Fruit fly (Drosophila melanogaster): ENCODE measurements around the gene Adgf-C.

Gene Adgf-C

DNA sequence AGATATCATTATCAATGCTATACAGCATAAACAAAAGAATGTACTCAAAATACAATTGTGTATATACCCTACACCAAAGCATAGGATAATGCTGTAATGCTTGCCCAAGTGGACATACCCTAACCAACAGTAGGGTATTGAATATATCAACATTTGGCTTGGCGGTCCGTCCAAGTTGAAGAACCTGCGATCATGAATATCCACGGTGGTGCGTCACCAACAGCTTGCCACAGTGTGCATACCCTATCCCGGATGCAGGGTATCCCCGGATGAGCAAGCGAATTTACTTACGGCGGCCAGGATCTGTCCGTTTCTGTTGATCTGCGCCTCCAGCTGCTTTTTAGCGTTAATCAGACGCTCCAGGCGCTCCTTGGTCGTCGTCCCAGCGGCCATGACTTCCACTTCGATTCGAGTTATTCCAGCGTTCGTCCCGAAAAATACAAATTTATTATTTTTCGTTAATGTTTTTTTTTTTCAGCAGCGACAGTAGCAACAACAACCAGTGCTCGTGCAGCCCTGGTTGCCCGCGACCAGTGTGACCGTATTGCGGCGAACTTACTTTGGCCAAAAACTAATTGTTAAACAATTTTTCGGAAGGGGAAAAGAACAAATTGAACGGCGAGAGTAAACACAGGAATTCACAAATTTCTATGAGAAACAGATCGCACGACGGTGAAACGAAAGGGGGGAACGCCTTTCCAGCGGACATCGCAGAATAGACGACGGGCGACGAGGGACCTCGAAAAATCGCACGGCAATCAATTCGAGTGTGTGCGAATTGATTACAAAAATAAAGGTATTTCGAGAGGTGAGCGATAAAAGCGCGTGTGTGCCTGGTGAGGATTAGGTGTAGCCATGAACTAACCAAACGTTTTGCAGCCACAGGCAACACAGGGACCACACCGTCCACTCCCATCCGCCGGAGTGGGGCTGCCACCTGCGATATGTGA is 30.1 kb upstream of the Adgf-C start, which contains the start of the genes Lkb1 and CG9588 (continued):
- no peak for TF ChIP-seq Smox (GFP tag; optimal IDR thresholded peaks at IDR 0.05)
- peak; percentile 74 for TF ChIP-seq achi (GFP tag; optimal IDR thresholded peaks at IDR 0.05)
- peak; percentile 71 for TF ChIP-seq Sox102F (GFP tag; optimal IDR thresholded peaks at IDR 0.05)
- peak; percentile 78 for TF ChIP-seq Sox14 (GFP tag; optimal IDR thresholded peaks at IDR 0.05)
- TF ChIP-seq Hr39 (GFP tag; optimal IDR thresholded peaks at IDR 0.05), result peak; percentile 85
- peak; percentile 40 for TF ChIP-seq Ets96B (tag; optimal IDR thresholded peaks at IDR 0.05)
- peak; percentile 84 for TF ChIP-seq svp (GFP tag)
- peak; percentile 68 for TF ChIP-seq CG6792 (GFP tag; optimal IDR thresholded peaks at IDR 0.05)
- TF ChIP-seq CG10669 (GFP tag; optimal IDR thresholded peaks at IDR 0.05), result peak; percentile 73
- TF ChIP-seq Lpt (GFP tag; optimal IDR thresholded peaks at IDR 0.05), result peak; percentile 30
- peak; percentile 55 for TF ChIP-seq fd59A (GFP tag; optimal IDR thresholded peaks at IDR 0.05)
- peak; percentile 75 for TF ChIP-seq CG8119 (GFP tag; IDR thresholded peaks at IDR 0.05)
- TF ChIP-seq CG10631 (GFP tag; optimal IDR thresholded peaks at IDR 0.05), result no peak
- peak; percentile 88 for TF ChIP-seq Eip78C (GFP tag)
- peak; percentile 59 for TF ChIP-seq CG3032 (tag; optimal IDR thresholded peaks at IDR 0.05)
- TF ChIP-seq CG11762 (GFP tag; optimal IDR thresholded peaks at IDR 0.05; ENCODE audit: insufficient read depth), result peak; percentile 19
- TF ChIP-seq esn (GFP tag; optimal IDR thresholded peaks at IDR 0.05), result peak; percentile 83

DNA sequence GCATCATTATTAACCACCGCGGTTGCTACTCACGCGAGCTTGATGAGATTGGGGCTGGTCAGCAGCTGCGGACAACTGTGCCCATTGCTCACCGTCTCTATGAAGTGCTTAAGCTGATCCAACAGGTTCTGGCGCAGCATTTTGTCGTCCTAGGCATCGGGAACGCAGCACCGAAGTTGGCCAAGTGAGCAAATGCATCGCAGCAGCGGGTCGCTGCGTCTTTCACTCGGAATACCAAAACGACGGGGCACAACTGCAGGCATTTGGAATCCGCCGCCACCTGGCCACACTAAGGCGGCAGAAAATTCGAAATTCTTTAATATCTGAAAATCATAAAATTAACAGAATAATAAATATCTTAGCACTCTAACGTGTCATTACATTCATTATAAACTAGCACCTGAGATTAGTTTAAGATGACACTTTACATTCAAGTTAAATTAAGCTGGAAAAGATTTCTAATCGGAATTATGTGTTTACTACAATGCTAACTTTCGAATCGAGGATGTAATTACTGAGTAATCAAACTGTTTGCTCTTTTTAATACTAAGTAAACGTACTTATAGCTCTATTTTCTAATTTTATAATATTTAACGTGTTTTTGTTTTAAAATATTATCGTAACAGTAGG is 23.4 kb upstream of the Adgf-C start:
- TF ChIP-seq CG6854 (GFP tag; optimal IDR thresholded peaks at IDR 0.05), result peak; percentile 53
- peak; percentile 16; the same call in 1 of the 2 replicates for TF ChIP-seq CG15336 (GFP tag; IDR thresholded peaks at IDR 0.05)
- TF ChIP-seq Eip78C (GFP tag), result peak; percentile 18
- peak; percentile 1 for TF ChIP-seq Eip75B (GFP tag; optimal IDR thresholded peaks at IDR 0.05)
- peak; percentile 25 for TF ChIP-seq dsx (GFP tag; optimal IDR thresholded peaks at IDR 0.05; ENCODE audit: poor library complexity, severe bottlenecking)
- TF ChIP-seq topi (GFP tag; optimal IDR thresholded peaks at IDR 0.05), result no peak
- peak; percentile 29 for TF ChIP-seq lz (GFP tag; optimal IDR thresholded peaks at IDR 0.05)
- no peak for TF ChIP-seq fd59A (GFP tag; optimal IDR thresholded peaks at IDR 0.05)

DNA sequence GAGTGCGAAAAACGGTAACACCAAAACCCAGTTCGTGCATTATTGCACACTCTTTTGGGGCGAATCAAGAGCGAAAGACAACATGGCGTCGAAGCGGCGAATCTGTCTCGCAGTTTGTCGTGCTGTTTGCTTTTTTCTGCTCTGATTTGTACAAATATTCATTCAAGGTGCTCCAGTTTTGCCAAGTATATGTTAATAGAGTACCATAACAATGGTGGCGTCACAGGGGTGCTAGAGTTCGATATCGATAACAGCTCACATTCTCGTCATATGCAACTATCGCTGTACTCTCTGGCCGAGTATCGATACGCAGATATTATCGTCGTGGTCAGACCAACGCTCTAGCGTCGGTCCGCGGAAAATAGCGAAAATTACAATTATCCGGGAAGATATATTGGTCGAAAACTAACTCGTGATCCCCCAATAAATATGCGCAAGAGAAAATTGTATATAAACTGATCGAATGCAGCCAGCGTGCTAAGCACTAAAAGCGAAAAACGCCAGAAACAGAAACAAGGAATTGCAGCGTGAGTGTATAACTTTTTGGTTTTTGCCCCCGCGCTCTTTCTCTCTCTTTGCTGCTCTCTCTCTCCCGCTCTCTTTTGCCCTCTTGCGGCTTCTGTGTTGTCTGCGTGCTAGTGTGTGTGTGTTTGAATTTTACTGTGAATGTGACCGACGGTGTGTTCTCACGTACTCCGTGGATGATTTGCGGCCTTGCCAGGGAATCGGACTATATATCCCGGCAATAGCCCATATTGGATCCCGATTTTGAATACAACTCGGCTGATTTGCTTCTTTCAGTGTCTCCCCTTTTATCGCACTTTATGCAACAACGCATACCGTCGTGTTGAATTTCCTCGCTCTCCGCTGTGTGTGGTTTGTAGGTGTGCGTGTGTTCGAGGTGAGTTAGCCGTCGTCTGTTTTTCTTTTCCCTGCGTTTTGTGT is 22.7 kb upstream of the Adgf-C start, which contains the start of gene flfl:
Gene flfl (plus strand): TSS at position 298 of the 945 bp plus-strand sequence.
- TF ChIP-seq CG32006 (GFP tag; optimal IDR thresholded peaks at IDR 0.05) (peak; percentile 1), Hr4 (GFP tag; optimal IDR thresholded peaks at IDR 0.05) (no peak), lz (GFP tag; optimal IDR thresholded peaks at IDR 0.05) (peak; percentile 20), CG9139 (GFP tag; optimal IDR thresholded peaks at IDR 0.05) (peak; percentile 47), net (GFP tag; optimal IDR thresholded peaks at IDR 0.05) (peak; percentile 15), Sox102F (GFP tag; optimal IDR thresholded peaks at IDR 0.05) (peak; percentile 1), CG16779 (tag; optimal IDR thresholded peaks at IDR 0.05) (peak; percentile 34), fd85E (GFP tag; optimal IDR thresholded peaks at IDR 0.05) (no peak), Sox14 (GFP tag; optimal IDR thresholded peaks at IDR 0.05) (peak; percentile 40), CG10669 (GFP tag; optimal IDR thresholded peaks at IDR 0.05) (no peak), CG6854 (GFP tag; optimal IDR thresholded peaks at IDR 0.05) (peak; percentile 29), CG3032 (tag; optimal IDR thresholded peaks at IDR 0.05) (peak; percentile 34), CG6808 (GFP tag; optimal IDR thresholded peaks at IDR 0.05) (peak; percentile 36), Met (GFP tag; optimal IDR thresholded peaks at IDR 0.05) (no peak), esn (GFP tag; optimal IDR thresholded peaks at IDR 0.05) (peak; percentile 7), topi (GFP tag; optimal IDR thresholded peaks at IDR 0.05) (peak; percentile 9), vri (GFP tag; optimal IDR thresholded peaks at IDR 0.05) (peak; percentile 22), svp (GFP tag) (peak; percentile 76), Eip78C (GFP tag) (peak; percentile 64), CG31627 (GFP tag; optimal IDR thresholded peaks at IDR 0.05) (peak; percentile 36), CG3919 (GFP tag; optimal IDR thresholded peaks at IDR 0.05) (peak; percentile 29), Smox (GFP tag; optimal IDR thresholded peaks at IDR 0.05) (peak; percentile 9), CG8319 (GFP tag; optimal IDR thresholded peaks at IDR 0.05) (no peak)
